Fruit fly (Drosophila melanogaster) whole organism, embryonic: ENCODE data around the gene RpL35A.

ENCODE experiments used
- Aef1 ChIP-seq: fragments of 200-800 bp; sonication (Bioruptor generic); IDR thresholded peaks from 3 replicates; pipeline ENCODE4 v1.3.6; 2022; ENCODE audit warnings: missing biosample characterization, missing genetic modification characterization
- Antp ChIP-seq: fragments of 200-800 bp; sonication (Bioruptor generic); optimal IDR thresholded peaks from 3 replicates; lab custom pipeline; 2016; ENCODE audit warnings: missing biosample characterization, missing genetic modification characterization
- Atf6 ChIP-seq: fragments of 200-800 bp; sonication (Bioruptor generic); IDR thresholded peaks from 2 replicates; pipeline ENCODE4 v1.3.6; 2022; ENCODE audit warnings: missing biosample characterization, missing genetic modification characterization
- C15 ChIP-seq: fragments of 200-800 bp; sonication (Bioruptor generic); IDR thresholded peaks from 3 replicates; pipeline ENCODE4 v1.3.6; 2022; ENCODE audit warnings: missing biosample characterization, missing genetic modification characterization
- CG10209 ChIP-seq: fragments of 200-800 bp; sonication (Bioruptor generic); optimal IDR thresholded peaks from 3 replicates; lab custom pipeline; 2017; ENCODE audit warnings: missing biosample characterization, mild to moderate bottlenecking, missing genetic modification characterization, missing genetic modification reagents
- CG1024 ChIP-seq: fragments of 200-800 bp; sonication (Bioruptor generic); IDR thresholded peaks from 2 replicates; pipeline ENCODE4 v1.3.6; 2022; ENCODE audit warnings: missing biosample characterization, missing genetic modification characterization
- CG11085 ChIP-seq: fragments of 200-800 bp; sonication (Bioruptor generic); IDR thresholded peaks from 2 replicates; pipeline ENCODE4 v1.3.6; 2022; ENCODE audit warnings: missing biosample characterization, missing genetic modification characterization
- CG11560 ChIP-seq: fragments of 200-800 bp; sonication (Bioruptor generic); IDR thresholded peaks from 3 replicates; pipeline ENCODE4 v1.3.6; 2022; ENCODE audit warnings: missing biosample characterization, missing genetic modification characterization
- CG13624 ChIP-seq: fragments of 200-800 bp; sonication (Bioruptor generic); optimal IDR thresholded peaks from 2 replicates; lab custom pipeline; 2016; ENCODE audit warnings: missing biosample characterization, missing genetic modification characterization
- CG15601 ChIP-seq: fragments of 200-800 bp; sonication (Bioruptor generic); optimal IDR thresholded peaks from 3 replicates; lab custom pipeline; 2019; ENCODE audit warnings: missing biosample characterization, mild to moderate bottlenecking, missing genetic modification characterization, moderate library complexity
- CG17912 ChIP-seq: fragments of 200-800 bp; sonication (Bioruptor generic); optimal IDR thresholded peaks from 2 replicates; lab custom pipeline; 2018; ENCODE audit warnings: missing biosample characterization, mild to moderate bottlenecking, missing genetic modification characterization
- CG18619 ChIP-seq: fragments of 200-800 bp; sonication (Bioruptor generic); optimal IDR thresholded peaks from 3 replicates; lab custom pipeline; 2017; ENCODE audit warnings: missing biosample characterization, mild to moderate bottlenecking, missing genetic modification characterization
- CG33557 ChIP-seq: fragments of 200-800 bp; sonication (Bioruptor generic); optimal IDR thresholded peaks from 2 replicates; lab custom pipeline; 2019; ENCODE audit warnings: missing biosample characterization, mild to moderate bottlenecking, missing genetic modification characterization, moderate library complexity
- CG3847 ChIP-seq: fragments of 200-800 bp; sonication (Bioruptor generic); IDR thresholded peaks from 2 replicates; pipeline ENCODE4 v1.3.6; 2022; ENCODE audit warnings: missing biosample characterization, missing genetic modification characterization
- CG4282 ChIP-seq: fragments of 200-800 bp; sonication (Bioruptor generic); optimal IDR thresholded peaks from 2 replicates; lab custom pipeline; 2016; ENCODE audit warnings: missing biosample characterization, missing genetic modification characterization
- CG4328 ChIP-seq: fragments of 200-800 bp; sonication (Bioruptor generic); optimal IDR thresholded peaks from 3 replicates; lab custom pipeline; 2017; ENCODE audit warnings: missing biosample characterization, missing genetic modification reagents, missing genetic modification characterization
- CG4707 ChIP-seq: fragments of 200-800 bp; sonication (Bioruptor generic); optimal IDR thresholded peaks from 2 replicates; lab custom pipeline; 2018; ENCODE audit warnings: missing biosample characterization, mild to moderate bottlenecking, missing genetic modification characterization, moderate library complexity
- CG7357 ChIP-seq: fragments of 200-800 bp; sonication (Bioruptor generic); IDR thresholded peaks from 3 replicates; pipeline ENCODE4 v1.3.6; 2022; ENCODE audit warnings: missing biosample characterization, missing genetic modification characterization
- CG8388 ChIP-seq: fragments of 200-800 bp; sonication (Bioruptor generic); optimal IDR thresholded peaks from 2 replicates; lab custom pipeline; 2019; ENCODE audit warnings: missing biosample characterization, mild to moderate bottlenecking, missing genetic modification characterization, moderate library complexity
- CG8944 ChIP-seq: fragments of 200-800 bp; sonication (Bioruptor generic); optimal IDR thresholded peaks from 3 replicates; lab custom pipeline; 2016; ENCODE audit warnings: missing biosample characterization, missing genetic modification characterization
- CHES-1-like ChIP-seq: fragments of 200-800 bp; sonication (Bioruptor generic); optimal IDR thresholded peaks from 2 replicates; lab custom pipeline; 2016; ENCODE audit warnings: missing biosample characterization, missing genetic modification characterization
- D ChIP-seq, 2 experiments: fragments of 200-800 bp in 1 of 2; fragments of >200 bp in 1 of 2; sonication (Bioruptor generic) in 1 of 2; optimal IDR thresholded peaks; 2 replicates in 1 of 2; 3 replicates in 1 of 2; lab custom pipeline; 2017; ENCODE audit warnings: mild to moderate bottlenecking in 1 of 2, missing biosample characterization in 1 of 2, missing genetic modification characterization in 1 of 2, missing genetic modification reagents in 1 of 2
- D19B ChIP-seq: fragments of 200-800 bp; sonication (Bioruptor generic); optimal IDR thresholded peaks from 2 replicates; lab custom pipeline; 2017; ENCODE audit warnings: missing biosample characterization, mild to moderate bottlenecking, missing genetic modification characterization
- Dad ChIP-seq: fragments of 200-800 bp; sonication (Bioruptor generic); optimal IDR thresholded peaks from 3 replicates; lab custom pipeline; 2016; ENCODE audit warnings: missing biosample characterization, missing genetic modification characterization
- HmgD ChIP-seq: fragments of 200-800 bp; sonication (Bioruptor generic); optimal IDR thresholded peaks from 3 replicates; lab custom pipeline; 2016; ENCODE audit warnings: missing biosample characterization, missing genetic modification characterization
- Hr39 ChIP-seq: fragments of >200 bp; optimal IDR thresholded peaks from 2 replicates; lab custom pipeline; 2017
- MTF-1 ChIP-seq: fragments of 200-800 bp; sonication (Bioruptor generic); optimal IDR thresholded peaks from 2 replicates; lab custom pipeline; 2018; ENCODE audit warnings: missing biosample characterization, mild to moderate bottlenecking, missing genetic modification characterization, borderline replicate concordance
- Sox100B ChIP-seq: fragments of 200-800 bp; sonication (Bioruptor generic); optimal IDR thresholded peaks from 3 replicates; lab custom pipeline; 2018; ENCODE audit warnings: missing biosample characterization, mild to moderate bottlenecking, missing genetic modification characterization
- bigmax ChIP-seq: fragments of 200-800 bp; sonication (Bioruptor generic); optimal IDR thresholded peaks from 2 replicates; lab custom pipeline; 2018; ENCODE audit warnings: missing biosample characterization, mild to moderate bottlenecking, missing genetic modification characterization
- bsh ChIP-seq, 2 experiments: fragments of 200-800 bp; sonication (Bioruptor generic); optimal IDR thresholded peaks; 2 replicates each; lab custom pipeline; 2017 to 2018; ENCODE audit warnings: mild to moderate bottlenecking in 2 of 2, missing biosample characterization in 2 of 2, missing genetic modification characterization in 2 of 2, moderate library complexity in 1 of 2
- dm ChIP-seq: fragments of 200-800 bp; sonication (Bioruptor generic); optimal IDR thresholded peaks from 3 replicates; lab custom pipeline; 2016; ENCODE audit warnings: missing biosample characterization, missing genetic modification characterization
- dmrt11E ChIP-seq: fragments of 200-800 bp; sonication (Bioruptor generic); optimal IDR thresholded peaks from 3 replicates; lab custom pipeline; 2018; ENCODE audit warnings: missing biosample characterization, mild to moderate bottlenecking, missing genetic modification characterization, moderate library complexity
- dysf ChIP-seq: fragments of 200-800 bp; sonication (Bioruptor generic); IDR thresholded peaks from 3 replicates; pipeline ENCODE4 v1.3.6; 2022; ENCODE audit warnings: missing biosample characterization, missing genetic modification characterization
- ems ChIP-seq: fragments of 200-800 bp; sonication (Bioruptor generic); optimal IDR thresholded peaks from 3 replicates; lab custom pipeline; 2016; ENCODE audit warnings: missing biosample characterization, missing genetic modification characterization
- fd102C ChIP-seq: fragments of 200-800 bp; sonication (Bioruptor generic); optimal IDR thresholded peaks from 2 replicates; lab custom pipeline; 2018; ENCODE audit warnings: missing biosample characterization, mild to moderate bottlenecking, missing genetic modification characterization, moderate library complexity
- fd96Cb ChIP-seq: fragments of 200-800 bp; sonication (Bioruptor generic); optimal IDR thresholded peaks from 2 replicates; lab custom pipeline; 2018; ENCODE audit warnings: missing biosample characterization, mild to moderate bottlenecking, missing genetic modification characterization, moderate library complexity
- fu2 ChIP-seq: fragments of 200-800 bp; sonication (Bioruptor generic); optimal IDR thresholded peaks from 2 replicates; lab custom pipeline; 2016; ENCODE audit warnings: missing biosample characterization, missing genetic modification characterization
- gcm ChIP-seq: fragments of 200-800 bp; sonication (Bioruptor generic); optimal IDR thresholded peaks from 2 replicates; lab custom pipeline; 2019; ENCODE audit warnings: missing biosample characterization, mild to moderate bottlenecking, missing genetic modification characterization, moderate library complexity
- gfzf ChIP-seq: fragments of 200-800 bp; sonication (Bioruptor generic); optimal IDR thresholded peaks from 2 replicates; lab custom pipeline; 2016; ENCODE audit warnings: missing biosample characterization, mild to moderate bottlenecking, missing genetic modification characterization, moderate library complexity
- grn ChIP-seq: fragments of 200-800 bp; sonication (Bioruptor generic); optimal IDR thresholded peaks from 3 replicates; lab custom pipeline; 2017; ENCODE audit warnings: missing biosample characterization, missing genetic modification characterization
- inv ChIP-seq: fragments of 200-800 bp; sonication (Bioruptor generic); IDR thresholded peaks from 2 replicates; pipeline ENCODE4 v1.3.6; 2022; ENCODE audit warnings: missing biosample characterization, missing genetic modification characterization; ENCODE audit not compliant: partially characterized antibody
- jigr1 ChIP-seq: fragments of 200-800 bp; sonication (Bioruptor generic); IDR thresholded peaks from 3 replicates; pipeline ENCODE4 v1.3.6; 2022; ENCODE audit warnings: missing biosample characterization, missing genetic modification characterization
- jing ChIP-seq: fragments of 200-800 bp; sonication (Bioruptor generic); optimal IDR thresholded peaks from 2 replicates; lab custom pipeline; 2018; ENCODE audit warnings: missing biosample characterization, mild to moderate bottlenecking, missing genetic modification characterization
- otp ChIP-seq: fragments of 200-800 bp; sonication (Bioruptor generic); IDR thresholded peaks from 3 replicates; pipeline ENCODE4, ENCODE4 v1.3.6; 2022; ENCODE audit warnings: missing biosample characterization, missing genetic modification characterization
- sd ChIP-seq: fragments of 200-800 bp; sonication (Bioruptor generic); optimal IDR thresholded peaks from 3 replicates; lab custom pipeline; 2018; ENCODE audit warnings: missing biosample characterization, mild to moderate bottlenecking, missing genetic modification characterization, moderate library complexity
- sqz ChIP-seq: fragments of 200-800 bp; sonication (Bioruptor generic); optimal IDR thresholded peaks from 3 replicates; lab custom pipeline; 2018; ENCODE audit warnings: missing biosample characterization, mild to moderate bottlenecking, missing genetic modification characterization
- tap ChIP-seq: fragments of 200-800 bp; optimal IDR thresholded peaks from 3 replicates; lab custom pipeline; 2019; ENCODE audit warnings: missing biosample characterization, mild to moderate bottlenecking, missing genetic modification characterization, moderate library complexity
- tin ChIP-seq: fragments of 200-800 bp; sonication (Bioruptor generic); optimal IDR thresholded peaks from 3 replicates; lab custom pipeline; 2016; ENCODE audit warnings: missing biosample characterization, missing genetic modification characterization
- tll ChIP-seq, 2 experiments: fragments of 200-800 bp in 1 of 2; fragments of >200 bp in 1 of 2; sonication (Bioruptor generic) in 1 of 2; optimal IDR thresholded peaks; 2 replicates each; lab custom pipeline; 2017 to 2019; ENCODE audit warnings: missing biosample characterization in 2 of 2, missing genetic modification characterization in 2 of 2, mild to moderate bottlenecking in 1 of 2, moderate library complexity in 1 of 2
- trh ChIP-seq: fragments of 200-800 bp; sonication (Bioruptor generic); optimal IDR thresholded peaks from 2 replicates; lab custom pipeline; 2016; ENCODE audit warnings: missing biosample characterization, missing genetic modification characterization

RpL35A gene

dm6 chr3R:5466875-5467274 lies at the start of gene RpL35A (continued):
- TF ChIP-seq grn (peak; percentile 43), gfzf (GFP tag; lab: Kevin White, UChicago) (peak; percentile 87), dmrt11E (peak; percentile 61), fu2 (peak; percentile 19), C15 (no peak), bigmax (GFP tag; lab: Kevin White, UChicago) (peak; percentile 75), Dad (GFP tag; lab: Kevin White, UChicago) (peak; percentile 81), D19B (GFP tag; lab: Kevin White, UChicago) (peak; percentile 34), tll (GFP tag; optimal IDR thresholded peaks at IDR 0.05; lab: Kevin White, UChicago) (no peak), CHES-1-like (GFP tag; lab: Kevin White, UChicago) (peak; percentile 72), CG8388 (GFP tag; lab: Kevin White, UChicago) (peak; percentile 73), CG13624 (GFP tag; lab: Kevin White, UChicago) (peak; percentile 61), CG17912 (GFP tag; lab: Kevin White, UChicago) (peak; percentile 90), inv (no peak), ems (peak; percentile 67), sqz (GFP tag; lab: Kevin White, UChicago) (no peak), tap (peak; percentile 63), CG7357 (GFP tag; lab: Robert Waterston, UW) (no peak), Sox100B (peak; percentile 66), sd (tag; lab: Kevin White, UChicago) (no peak), fd96Cb (no peak), CG10209 (GFP tag; lab: Kevin White, UChicago) (peak; percentile 60), otp (GFP tag; lab: Robert Waterston, UW) (peak; percentile 74; the same call in 1 of the 3 replicates), HmgD (GFP tag; lab: Kevin White, UChicago) (no peak), bsh (GFP tag; optimal IDR thresholded peaks at IDR 0.05; lab: Kevin White, UChicago) (peak; percentile 53 to 60), CG3847 (GFP tag; lab: Robert Waterston, UW) (peak; percentile 39; the same call in 1 of the 2 replicates), jigr1 (GFP tag; lab: Robert Waterston, UW) (no peak), CG4707 (GFP tag; lab: Kevin White, UChicago) (peak; percentile 87), D (optimal IDR thresholded peaks at IDR 0.05; lab: Kevin White, UChicago) (no peak), D (GFP tag; optimal IDR thresholded peaks at IDR 0.05; lab: Kevin White, UChicago) (peak; percentile 63), Atf6 (GFP tag; lab: Robert Waterston, UW) (peak; percentile 70), CG11085 (peak; percentile 21; the same call in 1 of the 2 replicates), CG33557 (peak; percentile 62), MTF-1 (peak; percentile 90), CG4282 (no peak), gcm (GFP tag; lab: Kevin White, UChicago) (peak; percentile 77), CG4328 (peak; percentile 83), tin (GFP tag; lab: Kevin White, UChicago) (peak; percentile 9), fd102C (GFP tag; lab: Kevin White, UChicago) (peak; percentile 43), CG8944 (GFP tag; lab: Kevin White, UChicago) (no peak), Antp (no peak), Aef1 (GFP tag; lab: Robert Waterston, UW) (no peak), dysf (GFP tag; lab: Robert Waterston, UW) (no peak; the same call in 2 of the 3 replicates), trh (GFP tag; lab: Kevin White, UChicago) (peak; percentile 11), CG1024 (GFP tag; lab: Robert Waterston, UW) (peak; percentile 56; the same call in 1 of the 2 replicates), CG18619 (GFP tag; lab: Kevin White, UChicago) (peak; percentile 82), Hr39 (lab: Kevin White, UChicago) (no peak), CG11560 (tag; lab: Robert Waterston, UW) (no peak), dm (GFP tag; lab: Kevin White, UChicago) (peak; percentile 89), CG15601 (tag; lab: Kevin White, UChicago) (peak; percentile 75), jing (GFP tag; lab: Kevin White, UChicago) (no peak)
